Fruit fly (Drosophila melanogaster) whole organism, adult: ENCODE measurements around the gene Wnt6.

ENCODE experiments used
- CG11617 ChIP-seq: fragments of 200-800 bp; sonication (Bioruptor generic); optimal IDR thresholded peaks from 2 replicates; lab custom pipeline; 2017; ENCODE audit warnings: mild to moderate bottlenecking, missing biosample characterization, missing genetic modification reagents, missing genetic modification characterization
- CG12768 ChIP-seq: fragments of 200-800 bp; sonication (Bioruptor generic); optimal IDR thresholded peaks from 2 replicates; lab custom pipeline; 2017; ENCODE audit warnings: missing biosample characterization, missing genetic modification characterization, mild to moderate bottlenecking, moderate library complexity, missing genetic modification reagents
- CG14711 ChIP-seq: fragments of 200-800 bp; sonication (Bioruptor generic); optimal IDR thresholded peaks from 2 replicates; lab custom pipeline; 2018; ENCODE audit warnings: missing biosample characterization, mild to moderate bottlenecking, missing genetic modification characterization, moderate library complexity
- CG1620 ChIP-seq: fragments of 200-800 bp; sonication (Bioruptor generic); optimal IDR thresholded peaks from 2 replicates; lab custom pipeline; 2016; ENCODE audit warnings: missing biosample characterization, missing genetic modification characterization
- CG33017 ChIP-seq: fragments of 200-800 bp; sonication (Bioruptor generic); optimal IDR thresholded peaks from 2 replicates; lab custom pipeline; 2018; ENCODE audit warnings: missing biosample characterization, mild to moderate bottlenecking, missing genetic modification characterization, moderate library complexity
- CG5204 ChIP-seq: fragments of 200-800 bp; sonication (Bioruptor generic); optimal IDR thresholded peaks from 2 replicates; lab custom pipeline; 2016; ENCODE audit warnings: missing biosample characterization, missing genetic modification characterization
- CG7045 ChIP-seq: fragments of 200-800 bp; sonication (Bioruptor generic); optimal IDR thresholded peaks from 2 replicates; lab custom pipeline; 2017; ENCODE audit warnings: missing biosample characterization, mild to moderate bottlenecking, missing genetic modification characterization
- CG7101 ChIP-seq: fragments of 200-800 bp; sonication (Bioruptor generic); optimal IDR thresholded peaks from 2 replicates; lab custom pipeline; 2018; ENCODE audit warnings: missing biosample characterization, mild to moderate bottlenecking, missing genetic modification characterization, moderate library complexity
- Clk ChIP-seq: fragments of 200-800 bp; sonication (Bioruptor generic); optimal IDR thresholded peaks from 2 replicates; lab custom pipeline; 2017; ENCODE audit warnings: missing biosample characterization, missing genetic modification characterization
- Crg-1 ChIP-seq: fragments of 200-800 bp; sonication (Bioruptor generic); optimal IDR thresholded peaks from 2 replicates; lab custom pipeline; 2016; ENCODE audit warnings: missing biosample characterization, missing genetic modification characterization
- Hr96 ChIP-seq: fragments of 200-800 bp; sonication (Bioruptor generic); optimal IDR thresholded peaks from 2 replicates; lab custom pipeline; 2016; ENCODE audit warnings: missing biosample characterization, missing genetic modification characterization
- Mnt ChIP-seq: fragments of 200-800 bp; sonication (Bioruptor generic); optimal IDR thresholded peaks from 2 replicates; lab custom pipeline; 2016; ENCODE audit warnings: missing biosample characterization, mild to moderate bottlenecking, missing genetic modification characterization
- bab1 ChIP-seq: fragments of 200-800 bp; sonication (Bioruptor generic); optimal IDR thresholded peaks from 3 replicates; lab custom pipeline; 2019; ENCODE audit warnings: missing biosample characterization, mild to moderate bottlenecking, missing genetic modification characterization, moderate library complexity
- cic ChIP-seq: fragments of 200-800 bp; sonication (Bioruptor generic); optimal IDR thresholded peaks from 2 replicates; lab custom pipeline; 2017; ENCODE audit warnings: missing biosample characterization, mild to moderate bottlenecking, missing genetic modification characterization, moderate library complexity
- cnc ChIP-seq, 2 experiments: fragments of >200 bp; optimal IDR thresholded peaks; 2 replicates each; lab custom pipeline; 2017
- kay ChIP-seq: fragments of 200-800 bp; sonication (Bioruptor generic); peaks from one replicate; lab custom pipeline; 2016; ENCODE audit warnings: missing biosample characterization, missing genetic modification characterization, borderline replicate concordance
- ovo ChIP-seq: fragments of 200-800 bp; sonication (Bioruptor generic); optimal IDR thresholded peaks from 2 replicates; lab custom pipeline; 2016; ENCODE audit warnings: missing biosample characterization, missing genetic modification characterization
- pad ChIP-seq: fragments of 200-800 bp; sonication (Bioruptor generic); optimal IDR thresholded peaks from 3 replicates; lab custom pipeline; 2017; ENCODE audit warnings: missing biosample characterization, missing genetic modification characterization, mild to moderate bottlenecking, moderate library complexity, missing genetic modification reagents
- tj ChIP-seq: fragments of 200-800 bp; sonication (Bioruptor generic); optimal IDR thresholded peaks from 3 replicates; lab custom pipeline; 2017; ENCODE audit warnings: missing biosample characterization, mild to moderate bottlenecking, missing genetic modification characterization, moderate library complexity
- toe ChIP-seq: fragments of 200-800 bp; sonication (Bioruptor generic); optimal IDR thresholded peaks from 2 replicates; lab custom pipeline; 2016; ENCODE audit warnings: missing biosample characterization, missing genetic modification characterization

The Wnt6 gene

DNA sequence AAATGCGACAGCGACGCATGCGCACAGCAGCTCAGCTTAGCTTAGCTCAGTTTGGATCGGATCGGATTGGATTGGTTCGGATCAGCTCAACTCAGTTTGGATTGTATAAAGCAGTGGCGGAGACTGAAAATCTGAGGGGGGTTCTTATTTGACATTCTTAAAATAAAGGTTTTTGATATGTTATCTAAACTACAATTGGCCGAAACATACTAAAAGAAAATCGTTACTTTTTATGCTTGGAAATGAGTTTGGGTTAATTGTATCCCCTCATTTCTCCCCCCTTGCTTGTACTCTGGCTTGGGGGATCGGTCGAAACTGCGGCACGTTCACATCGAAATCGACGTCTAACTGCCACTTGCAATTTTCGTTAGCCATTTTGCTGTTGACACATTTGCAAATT lies 42.6 kb downstream of the Wnt6 start:
- no peak for TF ChIP-seq bab1
- no peak for TF ChIP-seq kay (GFP tag; lab: Kevin White, UChicago)

DNA sequence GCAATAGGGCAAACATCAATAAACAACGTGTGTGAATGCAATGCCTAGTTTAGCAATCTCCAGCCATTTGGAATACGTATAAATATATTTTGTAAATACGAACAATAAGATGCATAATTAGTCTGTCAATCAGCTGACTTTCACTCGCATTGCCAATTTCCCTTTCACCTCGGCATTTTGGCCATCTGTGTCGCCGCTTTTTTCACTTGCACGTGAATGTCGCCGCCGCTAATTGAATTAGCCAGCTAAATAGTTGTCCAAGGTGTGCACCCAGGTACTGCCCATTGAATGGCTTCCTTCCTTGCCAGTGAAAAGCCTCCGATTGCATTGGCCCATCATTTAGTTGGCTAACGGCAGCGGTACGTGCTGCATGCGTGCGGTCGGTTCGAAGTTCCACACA lies 43.9 kb downstream of the Wnt6 start, which contains the start of gene ninaC:
Gene ninaC (plus strand): TSS at position 301 of the 400 bp plus-strand sequence.
- TF ChIP-seq CG1620 (GFP tag; lab: Kevin White, UChicago) = no peak
- TF ChIP-seq Mnt (GFP tag; lab: Kevin White, UChicago) = no peak
- no peak for TF ChIP-seq pad (GFP tag; lab: Kevin White, UChicago)
- TF ChIP-seq CG7101 (tag; lab: Kevin White, UChicago) = no peak
- no peak for TF ChIP-seq cnc (optimal IDR thresholded peaks at IDR 0.05; lab: Kevin White, UChicago)

DNA sequence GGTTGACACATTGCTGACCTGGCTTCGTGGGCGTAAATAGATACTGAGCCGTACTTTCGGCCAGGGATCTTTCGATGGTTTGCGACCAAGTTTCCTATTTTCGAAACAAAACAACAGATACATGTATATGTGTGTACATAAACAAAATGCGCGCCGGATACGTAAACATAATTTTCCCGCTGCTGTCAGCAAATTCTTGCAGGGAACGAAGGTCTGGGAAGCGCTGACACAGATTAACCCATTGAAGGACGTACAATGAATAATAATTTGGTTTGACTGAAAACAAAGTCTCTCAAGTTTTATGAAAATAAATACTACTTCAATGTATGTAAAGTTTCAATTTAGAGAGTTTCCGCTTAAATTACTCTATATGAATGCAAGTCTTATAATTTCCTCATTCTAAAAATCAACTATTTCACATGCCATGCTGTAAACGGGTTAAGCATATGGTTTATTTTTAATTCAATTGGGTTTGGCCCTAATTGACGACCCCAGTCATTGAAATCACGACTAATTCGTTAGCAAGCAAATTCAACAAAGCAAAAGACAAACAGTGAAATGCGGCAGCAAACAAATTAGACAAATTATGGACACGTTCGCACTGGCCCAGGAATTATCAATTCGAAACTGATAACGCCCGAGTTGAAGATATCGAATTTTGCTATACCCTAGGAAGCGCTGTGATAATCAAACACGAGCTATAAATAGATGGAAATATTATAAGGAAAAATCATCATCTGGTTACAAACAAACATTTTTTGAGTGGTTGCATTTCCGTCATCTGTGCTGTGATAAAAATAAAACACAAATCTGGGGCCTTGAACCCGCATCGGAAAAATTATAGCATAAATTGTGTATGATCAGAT lies 53.3 kb downstream of the Wnt6 start:
- peak; percentile 16 for TF ChIP-seq bab1
- no peak for TF ChIP-seq CG33017 (tag; lab: Kevin White, UChicago)
- no peak for TF ChIP-seq Mnt (GFP tag; lab: Kevin White, UChicago)
- no peak for TF ChIP-seq CG12768 (GFP tag; lab: Kevin White, UChicago)
- peak; percentile 33 for TF ChIP-seq CG14711 (tag; lab: Kevin White, UChicago)
- TF ChIP-seq Clk = no peak
- no peak for TF ChIP-seq toe (GFP tag; lab: Kevin White, UChicago)
- TF ChIP-seq CG7101 (tag; lab: Kevin White, UChicago) = no peak
- TF ChIP-seq cic (GFP tag; lab: Kevin White, UChicago) = no peak
- TF ChIP-seq Crg-1 (GFP tag; lab: Kevin White, UChicago) = no peak
- TF ChIP-seq tj = peak; percentile 99

DNA sequence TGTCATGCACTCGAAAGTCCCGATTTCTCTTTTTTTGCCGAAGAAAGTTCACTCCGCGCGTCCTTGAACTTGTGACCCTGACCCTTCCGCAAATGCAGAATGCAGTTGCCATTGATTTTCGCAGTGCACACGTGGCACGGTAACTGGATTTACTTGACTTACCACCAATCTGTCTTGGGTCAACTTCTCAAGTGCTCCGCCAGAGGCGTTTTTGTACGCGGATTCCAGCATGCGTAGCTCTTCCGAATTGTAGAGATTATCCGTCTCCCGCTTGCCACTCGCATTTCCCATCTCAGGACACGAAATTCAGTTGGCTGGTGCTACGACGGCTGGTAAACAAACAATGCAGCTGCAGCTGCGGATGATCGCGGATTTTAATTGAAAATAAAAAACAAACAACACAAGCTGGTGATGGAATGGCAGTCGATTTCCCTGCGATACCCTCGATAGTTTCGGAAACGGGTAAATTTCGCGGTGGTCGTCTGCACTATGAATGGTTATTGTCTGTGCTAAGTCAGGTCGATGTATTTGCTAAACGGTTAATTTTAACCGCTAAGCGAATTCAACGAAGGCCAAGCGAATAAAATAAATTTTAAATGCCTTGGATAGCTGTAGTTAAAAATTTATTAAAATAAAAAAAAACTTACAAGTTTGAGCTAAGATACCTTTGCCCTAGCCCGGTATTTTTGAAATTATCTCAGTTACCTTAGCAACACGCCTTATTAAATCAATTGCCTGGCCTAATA lies 54.5 kb downstream of the Wnt6 start, which contains the start of the genes CG5149 and gudu:
Gene CG5149 (minus strand): TSS at position 441 of the 746 bp plus-strand sequence.
Gene gudu (plus strand): TSS at position 696 of the 746 bp plus-strand sequence.
- TF ChIP-seq Hr96 (GFP tag; lab: Kevin White, UChicago) = no peak
- peak; percentile 11 for TF ChIP-seq CG14711 (tag; lab: Kevin White, UChicago)
- no peak for TF ChIP-seq pad (GFP tag; lab: Kevin White, UChicago)
- TF ChIP-seq cnc (optimal IDR thresholded peaks at IDR 0.05; lab: Kevin White, UChicago) = no peak
- TF ChIP-seq tj = no peak
- no peak for TF ChIP-seq ovo (GFP tag; lab: Kevin White, UChicago)
- no peak for TF ChIP-seq CG12768 (GFP tag; lab: Kevin White, UChicago)
- peak; percentile 54 for TF ChIP-seq bab1

DNA sequence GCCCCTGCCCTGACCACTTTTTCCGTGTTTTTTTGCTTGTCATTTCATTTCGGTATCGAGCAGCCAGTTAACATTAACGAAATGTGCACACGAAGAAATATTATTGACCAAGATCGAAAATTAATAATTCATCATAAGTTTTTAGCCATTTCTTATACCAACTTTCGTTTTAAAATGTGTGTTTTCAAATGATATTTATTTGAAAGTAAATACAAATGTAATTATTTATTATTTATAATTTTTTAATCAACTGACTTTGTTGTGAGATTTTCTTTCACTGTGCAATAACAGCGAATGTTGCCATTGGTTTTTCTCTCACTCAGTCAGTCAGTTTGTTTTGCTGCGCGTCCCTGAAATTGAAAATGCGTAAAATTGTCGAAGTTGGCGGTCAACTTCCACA lies 62.3 kb downstream of the Wnt6 start:
- TF ChIP-seq bab1 = peak; percentile 1
- TF ChIP-seq kay (GFP tag; lab: Kevin White, UChicago) = no peak

DNA sequence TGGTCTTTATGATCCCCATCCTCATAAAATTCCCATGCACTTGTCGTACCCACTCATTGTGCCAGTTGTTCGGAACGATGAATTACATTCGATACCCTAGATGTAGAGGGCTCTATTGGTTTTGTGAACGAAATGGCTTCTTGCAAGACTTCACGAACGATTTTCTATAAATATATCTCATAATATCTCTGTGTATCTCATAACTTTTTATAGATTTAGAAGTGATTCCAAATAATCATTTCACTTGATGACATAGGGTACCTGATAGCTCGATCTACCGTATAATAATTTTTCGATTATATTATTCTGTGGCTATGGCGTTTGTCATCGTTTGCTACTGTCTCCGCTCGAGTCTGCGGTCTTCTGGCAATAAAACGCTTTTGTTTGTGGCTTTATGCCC lies 63.4 kb downstream of the Wnt6 start:
- TF ChIP-seq cnc (optimal IDR thresholded peaks at IDR 0.05; lab: Kevin White, UChicago) = no peak
- TF ChIP-seq Hr96 (GFP tag; lab: Kevin White, UChicago) = no peak
- no peak for TF ChIP-seq Mnt (GFP tag; lab: Kevin White, UChicago)
- TF ChIP-seq CG5204 (GFP tag; lab: Kevin White, UChicago) = no peak
- no peak for TF ChIP-seq ovo (GFP tag; lab: Kevin White, UChicago)
- no peak for TF ChIP-seq bab1
- no peak for TF ChIP-seq CG7101 (tag; lab: Kevin White, UChicago)
- no peak for TF ChIP-seq Clk
- TF ChIP-seq tj = no peak
- no peak for TF ChIP-seq CG12768 (GFP tag; lab: Kevin White, UChicago)
- TF ChIP-seq pad (GFP tag; lab: Kevin White, UChicago) = no peak
- no peak for TF ChIP-seq cic (GFP tag; lab: Kevin White, UChicago)
- no peak for TF ChIP-seq toe (GFP tag; lab: Kevin White, UChicago)
- no peak for TF ChIP-seq CG7045 (GFP tag; lab: Kevin White, UChicago)
- no peak for TF ChIP-seq CG11617 (GFP tag; lab: Kevin White, UChicago)
- no peak for TF ChIP-seq Crg-1 (GFP tag; lab: Kevin White, UChicago)
- no peak for TF ChIP-seq CG1620 (GFP tag; lab: Kevin White, UChicago)
- TF ChIP-seq kay (GFP tag; lab: Kevin White, UChicago) = no peak
- TF ChIP-seq CG33017 (tag; lab: Kevin White, UChicago) = no peak
- no peak for TF ChIP-seq CG14711 (tag; lab: Kevin White, UChicago)
